Fruit fly (Drosophila melanogaster) whole organism, embryonic: ENCODE measurements around the gene CG13699.

ENCODE experiments used
- CG13775 ChIP-seq: fragments of 200-800 bp; sonication (Bioruptor generic); optimal IDR thresholded peaks from 3 replicates; lab custom pipeline; 2017; ENCODE audit warnings: missing biosample characterization, mild to moderate bottlenecking, missing genetic modification characterization
- da ChIP-seq: fragments of 200-800 bp; sonication (Bioruptor generic); optimal IDR thresholded peaks from 2 replicates; lab custom pipeline; 2016; ENCODE audit warnings: missing biosample characterization, missing genetic modification characterization

- TF ChIP-seq da (GFP tag; lab: Kevin White, UChicago) (no peak), CG13775 (GFP tag; lab: Kevin White, UChicago) (no peak)
Measured at dm6 chr3L:18121889-18122288, 40.4 kb downstream of the CG13699 start, which contains the start of gene CG42853.
